Worm (Caenorhabditis elegans) whole organism, L4 larva: Measurements from ENCODE around the gene glr-4.
A peak's percentile ranks its signal among the peaks of the same experiment; 100 is the strongest.

Source experiments
- F37D6.2 ChIP-seq: sonication (generic microtip); optimal IDR thresholded peaks from 2 replicates; lab custom pipeline; 2016; ENCODE audit warnings: mild to moderate bottlenecking, missing genetic modification characterization, missing compliant biosample characterization
- R02D3.7 ChIP-seq: fragments of 150-350 bp; sonication (generic microtip); optimal IDR thresholded peaks from 3 replicates; lab custom pipeline; 2014; ENCODE audit warnings: missing biosample characterization, missing genetic modification characterization
- T20F7.1 ChIP-seq: fragments of 200-800 bp; sonication (Bioruptor generic); optimal IDR thresholded peaks from 2 replicates; lab custom pipeline; 2018; ENCODE audit warnings: mild to moderate bottlenecking, missing genetic modification characterization, missing compliant biosample characterization
- Y105C5A.15 ChIP-seq: fragments of 200-800 bp; sonication (Bioruptor generic); IDR thresholded peaks from 2 replicates; pipeline ENCODE4 v1.3.6; 2022; ENCODE audit warnings: missing genetic modification characterization, missing compliant biosample characterization
- Y5F2A.4 ChIP-seq: fragments of 200-800 bp; sonication (Bioruptor generic); optimal IDR thresholded peaks from 2 replicates; lab custom pipeline; 2018; ENCODE audit warnings: mild to moderate bottlenecking, missing genetic modification characterization, missing compliant biosample characterization
- ZK546.5 ChIP-seq, 2 experiments: sonication (generic microtip); optimal IDR thresholded peaks; 2 replicates each; lab custom pipeline; 2017; ENCODE audit warnings: missing biosample characterization in 2 of 2, missing genetic modification characterization in 2 of 2
- aha-1 ChIP-seq: fragments of 150-350 bp; peaks from one replicate; lab custom pipeline; 2014; ENCODE audit warnings: missing biosample characterization, missing genetic modification characterization
- ama-1 ChIP-seq: fragments of 150-350 bp; optimal IDR thresholded peaks from 2 replicates; lab custom pipeline; 2014; ENCODE audit warnings: inconsistent platforms, mixed read lengths
- ceh-28 ChIP-seq: fragments of 150-350 bp; optimal IDR thresholded peaks from 2 replicates; lab custom pipeline; 2014; ENCODE audit warnings: missing biosample characterization, missing genetic modification reagents, missing genetic modification characterization
- ceh-44 ChIP-seq: fragments of 200-800 bp; sonication (Bioruptor generic); IDR thresholded peaks from 2 replicates; pipeline ENCODE4 v1.3.6; 2022; ENCODE audit warnings: missing genetic modification reagents, missing genetic modification characterization, missing compliant biosample characterization
- ceh-62 ChIP-seq: sonication (generic microtip); optimal IDR thresholded peaks from 2 replicates; lab custom pipeline; 2017; ENCODE audit warnings: missing biosample characterization, missing genetic modification characterization
- daf-12 ChIP-seq: fragments of 150-350 bp; optimal IDR thresholded peaks from 2 replicates; lab custom pipeline; 2014; ENCODE audit warnings: missing biosample characterization, missing genetic modification reagents, missing genetic modification characterization
- daf-16 ChIP-seq, 3 experiments: sonication (generic microtip); optimal IDR thresholded peaks; 2 replicates each; lab custom pipeline; 2016 to 2017; ENCODE audit warnings: missing genetic modification characterization in 3 of 3, missing genetic modification reagents in 3 of 3, mild to moderate bottlenecking in 2 of 3, missing compliant biosample characterization in 2 of 3, missing biosample characterization in 1 of 3, moderate library complexity in 1 of 3
- dpl-1 ChIP-seq: fragments of 150-350 bp; optimal IDR thresholded peaks from 2 replicates; lab custom pipeline; 2014; ENCODE audit warnings: missing biosample characterization, missing genetic modification reagents, missing genetic modification characterization
- dve-1 ChIP-seq: sonication (generic microtip); optimal IDR thresholded peaks from 2 replicates; lab custom pipeline; 2017; ENCODE audit warnings: antibody characterized with exemption, mild to moderate bottlenecking, missing genetic modification characterization, missing compliant biosample characterization; ENCODE audit not compliant: insufficient read depth
- egl-43 ChIP-seq: fragments of 200-800 bp; sonication (Bioruptor generic); IDR thresholded peaks from 2 replicates; pipeline ENCODE4 v1.3.6; 2022; ENCODE audit warnings: missing genetic modification reagents, missing genetic modification characterization, missing compliant biosample characterization
- fkh-10 ChIP-seq: fragments of 150-350 bp; optimal IDR thresholded peaks from 2 replicates; lab custom pipeline; 2014; ENCODE audit warnings: missing biosample characterization, missing genetic modification reagents, missing genetic modification characterization
- gei-8 ChIP-seq: fragments of 200-800 bp; sonication (Bioruptor generic); optimal IDR thresholded peaks from 2 replicates; lab custom pipeline; 2018; ENCODE audit warnings: mild to moderate bottlenecking, missing genetic modification characterization, missing compliant biosample characterization
- lim-7 ChIP-seq: fragments of 200-800 bp; sonication (Bioruptor generic); IDR thresholded peaks from 2 replicates; pipeline ENCODE4 v1.3.6; 2022; ENCODE audit warnings: missing genetic modification characterization, missing compliant biosample characterization
- lin-15B ChIP-seq: fragments of 150-350 bp; sonication (generic microtip); optimal IDR thresholded peaks from 3 replicates; lab custom pipeline; 2014; ENCODE audit warnings: missing biosample characterization, missing genetic modification characterization
- lin-29 ChIP-seq: fragments of 200-800 bp; sonication (Bioruptor generic); IDR thresholded peaks from 2 replicates; pipeline ENCODE4 v1.3.6; 2022; ENCODE audit warnings: missing genetic modification reagents, missing genetic modification characterization, missing compliant biosample characterization
- lin-39 ChIP-seq: fragments of 150-350 bp; optimal IDR thresholded peaks from 2 replicates; lab custom pipeline; 2014; ENCODE audit warnings: missing biosample characterization, missing genetic modification reagents, missing genetic modification characterization
- lir-3 ChIP-seq: sonication (generic microtip); optimal IDR thresholded peaks from 2 replicates; lab custom pipeline; 2016; ENCODE audit warnings: mild to moderate bottlenecking, missing genetic modification characterization, missing compliant biosample characterization
- mdl-1 ChIP-seq, 2 experiments: fragments of 150-350 bp in 1 of 2; sonication (generic microtip) in 1 of 2; optimal IDR thresholded peaks; 2 replicates each; lab custom pipeline; 2014 to 2017; ENCODE audit warnings: missing biosample characterization in 2 of 2, missing genetic modification characterization in 2 of 2
- mdt-29 ChIP-seq: fragments of 200-800 bp; sonication (Bioruptor generic); IDR thresholded peaks from 2 replicates; pipeline ENCODE4 v1.3.6; 2022; ENCODE audit warnings: missing genetic modification reagents, missing genetic modification characterization, missing compliant biosample characterization
- mep-1 ChIP-seq: fragments of 150-350 bp; sonication (generic microtip); optimal IDR thresholded peaks from 3 replicates; lab custom pipeline; 2014; ENCODE audit warnings: missing biosample characterization, missing genetic modification characterization
- mes-2 ChIP-seq: sonication (generic microtip); optimal IDR thresholded peaks from 2 replicates; lab custom pipeline; 2016; ENCODE audit warnings: missing genotype, mild to moderate bottlenecking, missing genetic modification characterization, missing compliant biosample characterization; ENCODE audit not compliant: poor library complexity, severe bottlenecking
- mxl-3 ChIP-seq: fragments of 200-800 bp; sonication (Bioruptor generic); optimal IDR thresholded peaks from 2 replicates; lab custom pipeline; 2018; ENCODE audit warnings: mild to moderate bottlenecking, missing genetic modification characterization, missing compliant biosample characterization
- nhr-102 ChIP-seq: sonication (generic microtip); optimal IDR thresholded peaks from 2 replicates; lab custom pipeline; 2016; ENCODE audit warnings: mild to moderate bottlenecking, missing genetic modification characterization, moderate library complexity, missing compliant biosample characterization
- nhr-11 ChIP-seq: fragments of 150-350 bp; optimal IDR thresholded peaks from 2 replicates; lab custom pipeline; 2014; ENCODE audit warnings: missing biosample characterization, missing genetic modification characterization
- nhr-237 ChIP-seq: sonication (generic microtip); optimal IDR thresholded peaks from 2 replicates; lab custom pipeline; 2017; ENCODE audit warnings: missing biosample characterization, missing genetic modification characterization
- nhr-25 ChIP-seq: sonication (generic microtip); optimal IDR thresholded peaks from 2 replicates; lab custom pipeline; 2017; ENCODE audit warnings: missing genetic modification characterization, mild to moderate bottlenecking, missing compliant biosample characterization, antibody characterized with exemption, moderate library complexity, borderline replicate concordance; ENCODE audit not compliant: insufficient read depth
- nhr-28 ChIP-seq: fragments of 150-350 bp; optimal IDR thresholded peaks from 2 replicates; lab custom pipeline; 2014; ENCODE audit warnings: missing biosample characterization, missing genetic modification characterization
- nhr-48 ChIP-seq: sonication (generic microtip); optimal IDR thresholded peaks from 2 replicates; lab custom pipeline; 2016; ENCODE audit warnings: mild to moderate bottlenecking, missing genetic modification characterization, missing compliant biosample characterization
- nhr-6 ChIP-seq: fragments of 150-350 bp; optimal IDR thresholded peaks from 2 replicates; lab custom pipeline; 2014; ENCODE audit warnings: missing biosample characterization, missing genetic modification characterization
- nhr-76 ChIP-seq: fragments of 150-350 bp; optimal IDR thresholded peaks from 2 replicates; lab custom pipeline; 2014; ENCODE audit warnings: missing biosample characterization, missing genetic modification characterization
- nhr-77 ChIP-seq: fragments of 150-350 bp; optimal IDR thresholded peaks from 2 replicates; lab custom pipeline; 2014; ENCODE audit warnings: missing biosample characterization, missing genetic modification characterization
- rbr-2 ChIP-seq: sonication (generic microtip); optimal IDR thresholded peaks from 2 replicates; lab custom pipeline; 2016; ENCODE audit warnings: missing genotype, missing genetic modification characterization, missing compliant biosample characterization
- saeg-2 ChIP-seq: fragments of 200-800 bp; sonication (Bioruptor generic); IDR thresholded peaks from 2 replicates; pipeline ENCODE4 v1.3.6; 2022; ENCODE audit warnings: missing genetic modification reagents, missing genetic modification characterization, missing compliant biosample characterization
- sdz-12 ChIP-seq: fragments of 200-800 bp; sonication (Bioruptor generic); optimal IDR thresholded peaks from 2 replicates; lab custom pipeline; 2018; ENCODE audit warnings: mild to moderate bottlenecking, missing genetic modification characterization, missing compliant biosample characterization
- snpc-1.2 ChIP-seq: fragments of 200-800 bp; sonication (Bioruptor generic); IDR thresholded peaks from 2 replicates; pipeline ENCODE4 v1.3.6; 2022; ENCODE audit warnings: missing genetic modification reagents, missing genetic modification characterization, missing compliant biosample characterization
- snpc-4 ChIP-seq: fragments of 150-350 bp; optimal IDR thresholded peaks from 2 replicates; lab custom pipeline; 2014; ENCODE audit warnings: missing biosample characterization, missing genetic modification characterization
- spr-1 ChIP-seq: sonication (generic microtip); optimal IDR thresholded peaks from 2 replicates; lab custom pipeline; 2016; ENCODE audit warnings: mild to moderate bottlenecking, missing genetic modification characterization, missing compliant biosample characterization
- tag-97 ChIP-seq: fragments of 200-800 bp; sonication (Bioruptor generic); IDR thresholded peaks from 2 replicates; pipeline ENCODE4 v1.3.6; 2022; ENCODE audit warnings: missing genetic modification characterization, missing compliant biosample characterization
- unc-62 ChIP-seq, 3 experiments: fragments of 150-350 bp in 1 of 3; sonication (generic microtip); optimal IDR thresholded peaks in 2 of 3; peaks in 1 of 3; 1 replicate in 1 of 3; 2 replicates in 2 of 3; lab custom pipeline; 2014 to 2017; ENCODE audit warnings: missing biosample characterization in 3 of 3, missing genetic modification characterization in 3 of 3, missing genetic modification reagents in 3 of 3, missing genotype in 1 of 3
- vab-7 ChIP-seq: fragments of 200-800 bp; sonication (Bioruptor generic); IDR thresholded peaks from 2 replicates; pipeline ENCODE4 v1.3.6; 2022; ENCODE audit warnings: missing genetic modification reagents, missing genetic modification characterization, missing compliant biosample characterization
- zfp-2 ChIP-seq: sonication (generic microtip); optimal IDR thresholded peaks from 2 replicates; lab custom pipeline; 2016; ENCODE audit warnings: mild to moderate bottlenecking, missing genetic modification characterization, missing compliant biosample characterization
- zfp-3 ChIP-seq: fragments of 200-800 bp; sonication (Bioruptor generic); conservative IDR thresholded peaks from 2 replicates; pipeline ENCODE4 v1.3.6; 2022; ENCODE audit warnings: missing genetic modification reagents, missing genetic modification characterization, missing compliant biosample characterization
- zip-2 ChIP-seq: fragments of 150-350 bp; optimal IDR thresholded peaks from 2 replicates; lab custom pipeline; 2014; ENCODE audit warnings: missing biosample characterization, missing genetic modification characterization

Gene glr-4

DNA sequence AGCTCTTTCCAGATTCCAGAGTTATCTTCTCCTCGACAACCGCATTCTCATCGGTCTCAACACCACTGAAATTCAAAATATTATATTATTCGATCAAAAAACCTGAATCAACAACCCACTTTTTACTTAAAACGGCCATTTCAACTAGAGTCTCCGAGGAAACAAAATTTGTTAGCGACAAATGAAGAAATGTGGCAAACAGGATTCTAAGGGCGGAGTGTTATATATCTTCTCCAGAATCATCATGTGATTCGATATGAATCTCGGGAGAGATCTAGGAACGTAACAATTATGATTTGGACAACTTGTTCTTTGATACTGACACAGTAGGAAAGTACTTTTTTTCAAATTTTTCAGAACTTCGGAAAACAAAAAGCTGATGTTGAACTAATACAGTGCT, 17.9 kb downstream of the glr-4 start:
- TF ChIP-seq mes-2 (tag; lab: Kevin White, UChicago) (no peak), unc-62 (GFP tag; optimal IDR thresholded peaks at IDR 0.05 in 1 of 2; lab: Kevin White, UChicago) (peak in 1 of 2 experiments; percentile 89), unc-62 (tag; optimal IDR thresholded peaks at IDR 0.05; lab: Kevin White, UChicago) (no peak), mxl-3 (GFP tag; lab: Kevin White, UChicago) (no peak), ceh-28 (no peak), spr-1 (tag; lab: Kevin White, UChicago) (no peak), gei-8 (GFP tag; lab: Kevin White, UChicago) (no peak), mdt-29 (no peak), lir-3 (no peak), nhr-28 (tag; lab: Kevin White, UChicago) (peak; percentile 6), nhr-25 (no peak)

ce11 chrII:7773427-7773993, 20.6 kb downstream of the glr-4 start:
- TF ChIP-seq mdl-1 (tag; optimal IDR thresholded peaks at IDR 0.05; lab: Kevin White, UChicago), result no peak
- TF ChIP-seq ceh-62, result no peak
- TF ChIP-seq snpc-1.2, result no peak
- no peak for TF ChIP-seq Y105C5A.15 (GFP tag; lab: Robert Waterston, UW)
- TF ChIP-seq R02D3.7 (tag; lab: Kevin White, UChicago), result no peak
- no peak for TF ChIP-seq lir-3
- TF ChIP-seq snpc-4, result no peak
- TF ChIP-seq nhr-102, result peak; percentile 39
- TF ChIP-seq ZK546.5 (tag; optimal IDR thresholded peaks at IDR 0.05; lab: Kevin White, UChicago), result no peak
- TF ChIP-seq nhr-25, result no peak
- TF ChIP-seq tag-97 (GFP tag; lab: Robert Waterston, UW), result no peak
- TF ChIP-seq mes-2 (tag; lab: Kevin White, UChicago), result no peak
- TF ChIP-seq nhr-76 (tag; lab: Kevin White, UChicago), result no peak
- TF ChIP-seq nhr-11, result no peak
- no peak for TF ChIP-seq mdt-29
- TF ChIP-seq vab-7 (GFP tag; lab: Robert Waterston, UW), result no peak
- TF ChIP-seq daf-12, result no peak
- no peak for TF ChIP-seq lim-7
- TF ChIP-seq F37D6.2 (tag; lab: Kevin White, UChicago), result no peak
- no peak for TF ChIP-seq sdz-12 (GFP tag; lab: Kevin White, UChicago)
- no peak for TF ChIP-seq nhr-48 (tag; lab: Kevin White, UChicago)
- no peak for TF ChIP-seq zip-2
- TF ChIP-seq nhr-28 (tag; lab: Kevin White, UChicago), result no peak
- TF ChIP-seq nhr-237 (tag; lab: Kevin White, UChicago), result no peak
- TF ChIP-seq fkh-10 (GFP tag; lab: Kevin White, UChicago), result no peak
- no peak for TF ChIP-seq lin-29 (GFP tag; lab: Robert Waterston, UW)
- TF ChIP-seq egl-43 (GFP tag; lab: Robert Waterston, UW), result no peak
- TF ChIP-seq Y5F2A.4 (GFP tag; lab: Kevin White, UChicago), result no peak
- TF ChIP-seq ceh-44 (GFP tag; lab: Robert Waterston, UW), result no peak
- TF ChIP-seq saeg-2 (GFP tag; lab: Robert Waterston, UW), result no peak
- TF ChIP-seq T20F7.1 (GFP tag; lab: Kevin White, UChicago), result peak; percentile 4
- no peak for TF ChIP-seq lin-15B (tag; lab: Kevin White, UChicago)
- no peak for TF ChIP-seq zfp-2
- TF ChIP-seq aha-1, result no peak
- no peak for TF ChIP-seq dpl-1 (GFP tag; lab: Kevin White, UChicago)
- TF ChIP-seq nhr-6 (tag; lab: Kevin White, UChicago), result no peak
- TF ChIP-seq dve-1, result peak; percentile 9
- no peak for TF ChIP-seq daf-16 (GFP tag; optimal IDR thresholded peaks at IDR 0.05; lab: Kevin White, UChicago)
- TF ChIP-seq daf-16 (tag; optimal IDR thresholded peaks at IDR 0.05; lab: Kevin White, UChicago), result peak; percentile 27
- no peak; the same call in 1 of the 2 replicates for TF ChIP-seq zfp-3 (GFP tag; lab: Robert Waterston, UW)
- TF ChIP-seq nhr-77, result no peak
- TF ChIP-seq rbr-2 (tag; lab: Kevin White, UChicago), result no peak
- no peak for TF ChIP-seq lin-39 (tag; lab: Kevin White, UChicago)
- peak; percentile 27 for TF ChIP-seq mep-1
- peak; percentile 63 for TF ChIP-seq ama-1 (lab: Kevin White, UChicago)
